Fruit fly (Drosophila melanogaster) whole organism, prepupa: Measurements from ENCODE around the gene CG13060.

Source experiments
- Blimp-1 ChIP-seq: fragments of 200-800 bp; sonication (Bioruptor generic); optimal IDR thresholded peaks from 3 replicates; lab custom pipeline; 2017; ENCODE audit warnings: missing biosample characterization, missing genetic modification characterization, mild to moderate bottlenecking, moderate library complexity, missing genetic modification reagents
- CG10669 ChIP-seq: fragments of 200-800 bp; sonication (Bioruptor generic); optimal IDR thresholded peaks from 3 replicates; lab custom pipeline; 2018; ENCODE audit warnings: missing biosample characterization, mild to moderate bottlenecking, missing genetic modification characterization, moderate library complexity
- CG15336 ChIP-seq: fragments of 200-800 bp; sonication (Bioruptor generic); IDR thresholded peaks from 2 replicates; pipeline ENCODE4 v1.3.6; 2022; ENCODE audit warnings: missing biosample characterization, missing genetic modification characterization
- CG1621 ChIP-seq: fragments of 200-800 bp; sonication (Bioruptor generic); optimal IDR thresholded peaks from 3 replicates; lab custom pipeline; 2018; ENCODE audit warnings: missing biosample characterization, mild to moderate bottlenecking, missing genetic modification characterization
- CG16779 ChIP-seq: fragments of 200-800 bp; sonication (Bioruptor generic); optimal IDR thresholded peaks from 3 replicates; lab custom pipeline; 2017; ENCODE audit warnings: missing biosample characterization, mild to moderate bottlenecking, missing genetic modification characterization
- CG3032 ChIP-seq: fragments of 200-800 bp; optimal IDR thresholded peaks from 2 replicates; lab custom pipeline; 2019; ENCODE audit warnings: missing biosample characterization, mild to moderate bottlenecking, missing genetic modification characterization, moderate library complexity
- CG34406 ChIP-seq: fragments of 200-800 bp; sonication (Bioruptor generic); optimal IDR thresholded peaks from 3 replicates; lab custom pipeline; 2016; ENCODE audit warnings: missing biosample characterization, missing genetic modification characterization
- CG6163 ChIP-seq: fragments of 200-800 bp; sonication (Bioruptor generic); IDR thresholded peaks from 3 replicates; pipeline ENCODE4 v1.3.6; 2022; ENCODE audit warnings: missing biosample characterization, missing genetic modification characterization
- CG6276 ChIP-seq: fragments of 200-800 bp; sonication (Bioruptor generic); optimal IDR thresholded peaks from 2 replicates; lab custom pipeline; 2017; ENCODE audit warnings: missing biosample characterization, mild to moderate bottlenecking, missing genetic modification characterization
- CG6792 ChIP-seq: fragments of 200-800 bp; sonication (Bioruptor generic); optimal IDR thresholded peaks from 3 replicates; lab custom pipeline; 2016; ENCODE audit warnings: missing biosample characterization, missing genetic modification characterization
- CG6808 ChIP-seq: fragments of 200-800 bp; sonication (Bioruptor generic); optimal IDR thresholded peaks from 3 replicates; lab custom pipeline; 2017; ENCODE audit warnings: missing biosample characterization, missing genetic modification characterization, mild to moderate bottlenecking, moderate library complexity, missing genetic modification reagents
- CG8119 ChIP-seq: fragments of 200-800 bp; sonication (Bioruptor generic); IDR thresholded peaks from 3 replicates; pipeline ENCODE4 v1.3.6; 2022; ENCODE audit warnings: missing biosample characterization, missing genetic modification characterization
- CG8319 ChIP-seq: fragments of 200-800 bp; sonication (Bioruptor generic); optimal IDR thresholded peaks from 3 replicates; lab custom pipeline; 2016; ENCODE audit warnings: missing biosample characterization, missing genetic modification characterization
- CG8632 ChIP-seq: fragments of 200-800 bp; sonication (Bioruptor generic); optimal IDR thresholded peaks from 3 replicates; lab custom pipeline; 2016; ENCODE audit warnings: missing biosample characterization, missing genetic modification characterization
- Eip75B ChIP-seq: fragments of 200-800 bp; sonication (Bioruptor generic); optimal IDR thresholded peaks from 3 replicates; lab custom pipeline; 2016; ENCODE audit warnings: missing biosample characterization, missing genetic modification characterization
- Eip78C ChIP-seq: fragments of 200-800 bp; sonication (Bioruptor generic); peaks from one replicate; lab custom pipeline; 2016; ENCODE audit warnings: missing biosample characterization, missing genetic modification characterization
- Eip93F ChIP-seq: fragments of 200-800 bp; sonication (Bioruptor generic); optimal IDR thresholded peaks from 2 replicates; lab custom pipeline; 2016; ENCODE audit warnings: missing biosample characterization, mild to moderate bottlenecking, missing genetic modification characterization
- Ets21C ChIP-seq: fragments of 200-800 bp; sonication (Bioruptor generic); optimal IDR thresholded peaks from 3 replicates; lab custom pipeline; 2016; ENCODE audit warnings: missing biosample characterization, missing genetic modification characterization
- Gug ChIP-seq: fragments of 200-800 bp; sonication (Bioruptor generic); IDR thresholded peaks from 2 replicates; pipeline ENCODE4 v1.3.6; 2022; ENCODE audit warnings: missing biosample characterization, missing genetic modification characterization
- Hr38 ChIP-seq: sonication (Bioruptor generic); optimal IDR thresholded peaks from 2 replicates; lab custom pipeline; 2016; ENCODE audit warnings: missing biosample characterization, missing genetic modification characterization
- Hr39 ChIP-seq: fragments of 200-800 bp; sonication (Bioruptor generic); optimal IDR thresholded peaks from 2 replicates; lab custom pipeline; 2016; ENCODE audit warnings: missing biosample characterization, missing genetic modification characterization
- Hr4 ChIP-seq: fragments of 200-800 bp; sonication (Bioruptor generic); optimal IDR thresholded peaks from 3 replicates; lab custom pipeline; 2016; ENCODE audit warnings: missing biosample characterization, missing genetic modification characterization
- Lpt ChIP-seq: fragments of 200-800 bp; sonication (Bioruptor generic); optimal IDR thresholded peaks from 3 replicates; lab custom pipeline; 2016; ENCODE audit warnings: missing biosample characterization, missing genetic modification characterization
- Met ChIP-seq: fragments of 200-800 bp; sonication (Bioruptor generic); optimal IDR thresholded peaks from 3 replicates; lab custom pipeline; 2016; ENCODE audit warnings: missing biosample characterization, missing genetic modification characterization
- Sox14 ChIP-seq: fragments of 200-800 bp; sonication (Bioruptor generic); optimal IDR thresholded peaks from 3 replicates; lab custom pipeline; 2016; ENCODE audit warnings: missing biosample characterization, missing genetic modification characterization
- Sox15 ChIP-seq: fragments of 200-800 bp; sonication (Bioruptor generic); optimal IDR thresholded peaks from 3 replicates; lab custom pipeline; 2016; ENCODE audit warnings: missing biosample characterization, missing genetic modification characterization
- achi ChIP-seq: fragments of 200-800 bp; sonication (Bioruptor generic); optimal IDR thresholded peaks from 3 replicates; lab custom pipeline; 2016; ENCODE audit warnings: missing biosample characterization, missing genetic modification characterization
- acj6 ChIP-seq: fragments of 200-800 bp; sonication (Bioruptor generic); optimal IDR thresholded peaks from 3 replicates; lab custom pipeline; 2016; ENCODE audit warnings: missing biosample characterization, missing genetic modification characterization
- dsx ChIP-seq: fragments of 200-800 bp; optimal IDR thresholded peaks from 3 replicates; lab custom pipeline; 2019; ENCODE audit warnings: missing biosample characterization, mild to moderate bottlenecking, missing genetic modification characterization, moderate library complexity; ENCODE audit not compliant: poor library complexity, severe bottlenecking
- eg ChIP-seq: fragments of 200-800 bp; sonication (Bioruptor generic); IDR thresholded peaks from 3 replicates; pipeline ENCODE4 v1.3.6; 2022; ENCODE audit warnings: missing biosample characterization, missing genetic modification characterization
- esn ChIP-seq: fragments of 200-800 bp; sonication (Bioruptor generic); optimal IDR thresholded peaks from 2 replicates; lab custom pipeline; 2016; ENCODE audit warnings: missing biosample characterization, mild to moderate bottlenecking, missing genetic modification characterization, moderate library complexity
- fd59A ChIP-seq: fragments of 200-800 bp; sonication (Bioruptor generic); optimal IDR thresholded peaks from 2 replicates; lab custom pipeline; 2017; ENCODE audit warnings: missing biosample characterization, mild to moderate bottlenecking, missing genetic modification characterization, missing genetic modification reagents
- fd85E ChIP-seq: fragments of 200-800 bp; sonication (Bioruptor generic); optimal IDR thresholded peaks from 3 replicates; lab custom pipeline; 2016; ENCODE audit warnings: missing biosample characterization, missing genetic modification characterization
- fkh ChIP-seq: fragments of 200-800 bp; sonication (Bioruptor generic); optimal IDR thresholded peaks from 3 replicates; lab custom pipeline; 2017; ENCODE audit warnings: missing biosample characterization, mild to moderate bottlenecking, missing genetic modification characterization, moderate library complexity
- lz ChIP-seq: fragments of 200-800 bp; sonication (Bioruptor generic); optimal IDR thresholded peaks from 3 replicates; lab custom pipeline; 2016; ENCODE audit warnings: missing biosample characterization, missing genetic modification characterization
- net ChIP-seq: fragments of 200-800 bp; sonication (Bioruptor generic); optimal IDR thresholded peaks from 3 replicates; lab custom pipeline; 2016; ENCODE audit warnings: missing biosample characterization, missing genetic modification characterization
- pdm3 ChIP-seq: fragments of 200-800 bp; sonication (Bioruptor generic); optimal IDR thresholded peaks from 3 replicates; lab custom pipeline; 2016; ENCODE audit warnings: missing biosample characterization, missing genetic modification characterization
- spab ChIP-seq: fragments of 200-800 bp; sonication (Bioruptor generic); optimal IDR thresholded peaks from 2 replicates; lab custom pipeline; 2017; ENCODE audit warnings: missing biosample characterization, mild to moderate bottlenecking, missing genetic modification characterization, missing genetic modification reagents
- ss ChIP-seq, 2 experiments: fragments of 200-800 bp; sonication (Bioruptor generic); optimal IDR thresholded peaks; 2 replicates in 1 of 2; 3 replicates in 1 of 2; lab custom pipeline; 2017 to 2018; ENCODE audit warnings: mild to moderate bottlenecking in 2 of 2, missing biosample characterization in 2 of 2, missing genetic modification characterization in 2 of 2, moderate library complexity in 1 of 2
- svp ChIP-seq: fragments of 200-800 bp; sonication (Bioruptor generic); peaks from one replicate; lab custom pipeline; 2016; ENCODE audit warnings: missing biosample characterization, missing genetic modification characterization
- topi ChIP-seq: fragments of 200-800 bp; sonication (Bioruptor generic); optimal IDR thresholded peaks from 3 replicates; lab custom pipeline; 2016; ENCODE audit warnings: missing biosample characterization, missing genetic modification characterization
- vri ChIP-seq: fragments of 200-800 bp; sonication (Bioruptor generic); optimal IDR thresholded peaks from 3 replicates; lab custom pipeline; 2016; ENCODE audit warnings: missing biosample characterization, mild to moderate bottlenecking, missing genetic modification characterization

Gene CG13060

dm6 chr3L:16323372-16323771 lies 3.7 kb downstream of the CG13060 start, which contains the start of gene CG13059:
CG13059 (plus strand) TSS chr3L:16323672.
- no peak for TF ChIP-seq CG15336 (GFP tag; lab: Robert Waterston, UW)
- TF ChIP-seq CG1621 (tag; lab: Kevin White, UChicago), result no peak
- TF ChIP-seq CG8319 (GFP tag; lab: Kevin White, UChicago), result no peak
- no peak for TF ChIP-seq CG16779

- TF ChIP-seq Blimp-1 (GFP tag; lab: Kevin White, UChicago) (no peak), esn (no peak), CG34406 (GFP tag; lab: Kevin White, UChicago) (no peak), fd85E (GFP tag; lab: Kevin White, UChicago) (no peak), CG8319 (GFP tag; lab: Kevin White, UChicago) (no peak), CG1621 (tag; lab: Kevin White, UChicago) (no peak), acj6 (GFP tag; lab: Kevin White, UChicago) (no peak), Hr38 (GFP tag; lab: Kevin White, UChicago) (no peak), ss (GFP tag; optimal IDR thresholded peaks at IDR 0.05; lab: Kevin White, UChicago) (no peak), Eip93F (GFP tag; lab: Kevin White, UChicago) (no peak), CG6276 (GFP tag; lab: Kevin White, UChicago) (no peak), spab (GFP tag; lab: Kevin White, UChicago) (no peak)
- TF ChIP-seq, all 60 proteins: peak for 0
Observed at dm6 chr3L:16326657-16327056, 7.0 kb downstream of the CG13060 start, which contains the start of the genes CG13040 and CG13039. CG13040 (minus strand) TSS chr3L:16326757. CG13039 (minus strand) TSS chr3L:16326762.

- no peak for TF ChIP-seq CG6792 (GFP tag; lab: Kevin White, UChicago)
- TF ChIP-seq Eip93F (GFP tag; lab: Kevin White, UChicago), result no peak
- TF ChIP-seq ss (GFP tag; optimal IDR thresholded peaks at IDR 0.05; lab: Kevin White, UChicago), result peak in 1 of 2 experiments; percentile 15
- TF ChIP-seq eg (GFP tag; lab: Robert Waterston, UW), result peak; percentile 48
- TF ChIP-seq CG6163 (GFP tag; lab: Robert Waterston, UW), result 0 out of 3 replicates have a peak, but pooled peaks have one; percentile 27
- TF ChIP-seq svp (GFP tag; lab: Kevin White, UChicago), result peak; percentile 16
Observed at dm6 chr3L:16327776-16328175, 8.1 kb downstream of the CG13060 start, which contains the start of gene CG13038. CG13038 (minus strand) TSS chr3L:16327893.

- no peak for TF ChIP-seq esn
- TF ChIP-seq Hr4, result peak; percentile 85
- TF ChIP-seq Met (GFP tag; lab: Kevin White, UChicago), result peak; percentile 9
- no peak for TF ChIP-seq Ets21C (GFP tag; lab: Kevin White, UChicago)
- no peak for TF ChIP-seq Sox15 (GFP tag; lab: Kevin White, UChicago)
- TF ChIP-seq Hr39 (GFP tag; lab: Kevin White, UChicago), result no peak
- peak; percentile 62 for TF ChIP-seq CG10669 (GFP tag; lab: Kevin White, UChicago)
- no peak for TF ChIP-seq fd85E (GFP tag; lab: Kevin White, UChicago)
- TF ChIP-seq vri, result no peak
- peak; percentile 72 for TF ChIP-seq net (GFP tag; lab: Kevin White, UChicago)
- no peak for TF ChIP-seq spab (GFP tag; lab: Kevin White, UChicago)
- no peak for TF ChIP-seq svp (GFP tag; lab: Kevin White, UChicago)
- TF ChIP-seq fkh, result peak; percentile 67
- peak; percentile 73 for TF ChIP-seq pdm3 (GFP tag; lab: Kevin White, UChicago)
- TF ChIP-seq Gug (GFP tag; lab: Robert Waterston, UW), result peak; percentile 32; the same call in 1 of the 2 replicates
- TF ChIP-seq Lpt, result peak; percentile 65
- TF ChIP-seq Eip75B (GFP tag; lab: Kevin White, UChicago), result no peak
- TF ChIP-seq Eip78C (GFP tag; lab: Kevin White, UChicago), result peak; percentile 70
- peak; percentile 79 for TF ChIP-seq CG6276 (GFP tag; lab: Kevin White, UChicago)
- peak; percentile 89 for TF ChIP-seq CG8119 (GFP tag; lab: Robert Waterston, UW)
- TF ChIP-seq CG8632 (GFP tag; lab: Kevin White, UChicago), result peak; percentile 4
- peak; percentile 61 for TF ChIP-seq fd59A (GFP tag; lab: Kevin White, UChicago)
- peak; percentile 39 for TF ChIP-seq Sox14 (GFP tag; lab: Kevin White, UChicago)
- TF ChIP-seq CG6163 (GFP tag; lab: Robert Waterston, UW), result 0 out of 3 replicates have a peak, but pooled peaks have one; percentile 42
- TF ChIP-seq lz (GFP tag; lab: Kevin White, UChicago), result no peak
- no peak for TF ChIP-seq topi (GFP tag; lab: Kevin White, UChicago)
- peak; percentile 50 for TF ChIP-seq acj6 (GFP tag; lab: Kevin White, UChicago)
- peak; percentile 40 for TF ChIP-seq CG6808
- peak; percentile 32 for TF ChIP-seq CG3032 (tag; lab: Kevin White, UChicago)
- no peak for TF ChIP-seq dsx (GFP tag; lab: Kevin White, UChicago)
- peak; percentile 61 for TF ChIP-seq achi (GFP tag; lab: Kevin White, UChicago)
Observed at dm6 chr3L:16328207-16328891, 8.7 kb downstream of the CG13060 start, which contains the start of gene CG13058. CG13058 (plus strand) TSS chr3L:16328841.
